Fruit fly (Drosophila melanogaster) whole organism, embryonic: ENCODE data around the gene Sgs5.

Experiments used
- CG12236 ChIP-seq: fragments of 200-800 bp; sonication (Bioruptor generic); optimal IDR thresholded peaks from 2 replicates; lab custom pipeline; 2016; ENCODE audit warnings: missing biosample characterization, missing genetic modification characterization
- CG12299 ChIP-seq: fragments of 200-800 bp; sonication (Bioruptor generic); optimal IDR thresholded peaks from 2 replicates; lab custom pipeline; 2018; ENCODE audit warnings: missing biosample characterization, mild to moderate bottlenecking, missing genetic modification characterization
- CG15696 ChIP-seq: fragments of 200-800 bp; sonication (Bioruptor generic); optimal IDR thresholded peaks from 2 replicates; lab custom pipeline; 2019; ENCODE audit warnings: missing biosample characterization, mild to moderate bottlenecking, missing genetic modification characterization, moderate library complexity
- CG16815 ChIP-seq: fragments of 200-800 bp; sonication (Bioruptor generic); optimal IDR thresholded peaks from 3 replicates; lab custom pipeline; 2017; ENCODE audit warnings: missing biosample characterization, mild to moderate bottlenecking, missing genetic modification characterization
- CG17359 ChIP-seq: fragments of 200-800 bp; sonication (Bioruptor generic); optimal IDR thresholded peaks from 3 replicates; lab custom pipeline; 2018; ENCODE audit warnings: missing biosample characterization, mild to moderate bottlenecking, missing genetic modification characterization, moderate library complexity
- CG18476 ChIP-seq: fragments of 200-800 bp; sonication (Bioruptor generic); optimal IDR thresholded peaks from 2 replicates; lab custom pipeline; 2016; ENCODE audit warnings: missing biosample characterization, mild to moderate bottlenecking, missing genetic modification characterization
- CG30403 ChIP-seq: fragments of 200-800 bp; sonication (Bioruptor generic); optimal IDR thresholded peaks from 3 replicates; lab custom pipeline; 2016; ENCODE audit warnings: missing biosample characterization, missing genetic modification characterization
- CG30431 ChIP-seq: fragments of 200-800 bp; sonication (Bioruptor generic); optimal IDR thresholded peaks from 2 replicates; lab custom pipeline; 2017; ENCODE audit warnings: missing biosample characterization, missing genetic modification characterization
- CG31388 ChIP-seq: fragments of 200-800 bp; sonication (Bioruptor generic); optimal IDR thresholded peaks from 2 replicates; lab custom pipeline; 2016; ENCODE audit warnings: missing biosample characterization, missing genetic modification characterization
- CG4282 ChIP-seq: fragments of 200-800 bp; sonication (Bioruptor generic); optimal IDR thresholded peaks from 2 replicates; lab custom pipeline; 2016; ENCODE audit warnings: missing biosample characterization, missing genetic modification characterization
- CG43689 ChIP-seq: fragments of 200-800 bp; sonication (Bioruptor generic); IDR thresholded peaks from 2 replicates; pipeline ENCODE4 v1.3.6; 2022; ENCODE audit warnings: missing biosample characterization, missing genetic modification characterization
- CG6254 ChIP-seq: fragments of 200-800 bp; sonication (Bioruptor generic); optimal IDR thresholded peaks from 3 replicates; lab custom pipeline; 2017; ENCODE audit warnings: mild to moderate bottlenecking, missing biosample characterization, missing genetic modification reagents, missing genetic modification characterization
- CG6813 ChIP-seq: fragments of 200-800 bp; sonication (Bioruptor generic); optimal IDR thresholded peaks from 2 replicates; lab custom pipeline; 2017; ENCODE audit warnings: missing biosample characterization, missing genetic modification characterization, mild to moderate bottlenecking, moderate library complexity, missing genetic modification reagents
- CG6854 ChIP-seq: fragments of 200-800 bp; sonication (Bioruptor generic); optimal IDR thresholded peaks from 3 replicates; lab custom pipeline; 2017; ENCODE audit warnings: missing biosample characterization, mild to moderate bottlenecking, missing genetic modification characterization
- CG7357 ChIP-seq: fragments of 200-800 bp; sonication (Bioruptor generic); IDR thresholded peaks from 3 replicates; pipeline ENCODE4 v1.3.6; 2022; ENCODE audit warnings: missing biosample characterization, missing genetic modification characterization
- CHES-1-like ChIP-seq: fragments of 200-800 bp; sonication (Bioruptor generic); optimal IDR thresholded peaks from 2 replicates; lab custom pipeline; 2016; ENCODE audit warnings: missing biosample characterization, missing genetic modification characterization
- Dbx ChIP-seq: fragments of 200-800 bp; sonication (Bioruptor generic); IDR thresholded peaks from 3 replicates; pipeline ENCODE4 v1.3.6; 2022; ENCODE audit warnings: missing biosample characterization, missing genetic modification characterization
- ERR ChIP-seq: fragments of 200-800 bp; sonication (Bioruptor generic); optimal IDR thresholded peaks from 2 replicates; lab custom pipeline; 2016; ENCODE audit warnings: missing biosample characterization, missing genetic modification characterization
- Ets97D ChIP-seq: fragments of 200-800 bp; sonication (Bioruptor generic); optimal IDR thresholded peaks from 3 replicates; lab custom pipeline; 2016; ENCODE audit warnings: missing biosample characterization, missing genetic modification characterization
- HLHmδ ChIP-seq: fragments of 200-800 bp; sonication (Bioruptor generic); optimal IDR thresholded peaks from 2 replicates; lab custom pipeline; 2018; ENCODE audit warnings: missing biosample characterization, mild to moderate bottlenecking, missing genetic modification characterization, moderate library complexity
- HmgD ChIP-seq: fragments of 200-800 bp; sonication (Bioruptor generic); optimal IDR thresholded peaks from 3 replicates; lab custom pipeline; 2016; ENCODE audit warnings: missing biosample characterization, missing genetic modification characterization
- HmgZ ChIP-seq: fragments of 200-800 bp; sonication (Bioruptor generic); optimal IDR thresholded peaks from 2 replicates; lab custom pipeline; 2018; ENCODE audit warnings: missing biosample characterization, mild to moderate bottlenecking, missing genetic modification characterization
- Mes4 ChIP-seq: fragments of 200-800 bp; sonication (Bioruptor generic); optimal IDR thresholded peaks from 2 replicates; lab custom pipeline; 2016; ENCODE audit warnings: missing biosample characterization, missing genetic modification characterization
- NC2α ChIP-seq: fragments of 200-800 bp; sonication (Bioruptor generic); optimal IDR thresholded peaks from 2 replicates; lab custom pipeline; 2016; ENCODE audit warnings: missing biosample characterization, missing genetic modification characterization
- NK7.1 ChIP-seq: fragments of 200-800 bp; sonication (Bioruptor generic); optimal IDR thresholded peaks from 3 replicates; lab custom pipeline; 2016; ENCODE audit warnings: missing biosample characterization, missing genetic modification characterization
- Oaz ChIP-seq: fragments of 200-800 bp; sonication (Bioruptor generic); IDR thresholded peaks from 2 replicates; pipeline ENCODE4 v1.3.6; 2022; ENCODE audit warnings: missing biosample characterization, missing genetic modification characterization
- Opbp ChIP-seq: fragments of 200-800 bp; sonication (Bioruptor generic); IDR thresholded peaks from 3 replicates; pipeline ENCODE4 v1.3.6; 2022; ENCODE audit warnings: missing biosample characterization, missing genetic modification characterization; ENCODE audit not compliant: partially characterized antibody
- Ptx1 ChIP-seq: fragments of 200-800 bp; sonication (Bioruptor generic); IDR thresholded peaks from 2 replicates; pipeline ENCODE4 v1.3.6; 2022; ENCODE audit warnings: missing biosample characterization, missing genetic modification characterization
- Side ChIP-seq: fragments of 200-800 bp; sonication (Bioruptor generic); optimal IDR thresholded peaks from 2 replicates; lab custom pipeline; 2016; ENCODE audit warnings: missing biosample characterization, missing genetic modification characterization
- Vsx1 ChIP-seq: fragments of 200-800 bp; sonication (Bioruptor generic); optimal IDR thresholded peaks from 2 replicates; lab custom pipeline; 2017; ENCODE audit warnings: missing biosample characterization, mild to moderate bottlenecking, missing genetic modification characterization, missing genetic modification reagents
- ac ChIP-seq: fragments of 200-800 bp; sonication (Bioruptor generic); optimal IDR thresholded peaks from 3 replicates; lab custom pipeline; 2017; ENCODE audit warnings: missing biosample characterization, mild to moderate bottlenecking, missing genetic modification characterization
- ato ChIP-seq: fragments of 200-800 bp; sonication (Bioruptor generic); IDR thresholded peaks from 2 replicates; pipeline ENCODE4 v1.3.6; 2022; ENCODE audit warnings: missing biosample characterization, missing genetic modification characterization; ENCODE audit not compliant: partially characterized antibody
- bab2 ChIP-seq: fragments of 200-800 bp; sonication (Bioruptor generic); optimal IDR thresholded peaks from 2 replicates; lab custom pipeline; 2016; ENCODE audit warnings: missing biosample characterization, missing genetic modification characterization
- bcd ChIP-seq: fragments of 200-800 bp; sonication (Bioruptor generic); optimal IDR thresholded peaks from 2 replicates; lab custom pipeline; 2017; ENCODE audit warnings: missing biosample characterization, mild to moderate bottlenecking, missing genetic modification characterization
- bowl ChIP-seq: fragments of 200-800 bp; sonication (Bioruptor generic); IDR thresholded peaks from 2 replicates; pipeline ENCODE4 v1.3.6; 2022; ENCODE audit warnings: missing biosample characterization, missing genetic modification characterization
- ci ChIP-seq: fragments of 200-800 bp; sonication (Bioruptor generic); IDR thresholded peaks from 3 replicates; pipeline ENCODE4 v1.3.6; 2022; ENCODE audit warnings: missing biosample characterization, missing genetic modification characterization
- danr ChIP-seq: fragments of 200-800 bp; sonication (Bioruptor generic); IDR thresholded peaks from 2 replicates; pipeline ENCODE4 v1.3.6; 2022; ENCODE audit warnings: missing biosample characterization, missing genetic modification characterization
- dm ChIP-seq: fragments of 200-800 bp; sonication (Bioruptor generic); optimal IDR thresholded peaks from 3 replicates; lab custom pipeline; 2016; ENCODE audit warnings: missing biosample characterization, missing genetic modification characterization
- emc ChIP-seq: fragments of 200-800 bp; sonication (Bioruptor generic); optimal IDR thresholded peaks from 2 replicates; lab custom pipeline; 2016; ENCODE audit warnings: missing biosample characterization, missing genetic modification characterization
- ems ChIP-seq: fragments of 200-800 bp; sonication (Bioruptor generic); optimal IDR thresholded peaks from 3 replicates; lab custom pipeline; 2016; ENCODE audit warnings: missing biosample characterization, missing genetic modification characterization
- eve ChIP-seq, 2 experiments: fragments of >200 bp; optimal IDR thresholded peaks; 2 replicates each; lab custom pipeline; 2017; ENCODE audit warnings: missing biosample characterization in 2 of 2, missing genetic modification characterization in 2 of 2
- ewg ChIP-seq: fragments of 200-800 bp; sonication (Bioruptor generic); optimal IDR thresholded peaks from 3 replicates; lab custom pipeline; 2017; ENCODE audit warnings: mild to moderate bottlenecking, missing biosample characterization, missing genetic modification reagents, missing genetic modification characterization
- hbn ChIP-seq: fragments of 200-800 bp; sonication (Bioruptor generic); IDR thresholded peaks from 2 replicates; pipeline ENCODE4 v1.3.6; 2022; ENCODE audit warnings: missing biosample characterization, missing genetic modification characterization; ENCODE audit not compliant: partially characterized antibody
- klu ChIP-seq: fragments of 200-800 bp; sonication (Bioruptor generic); IDR thresholded peaks from 2 replicates; pipeline ENCODE4 v1.3.6; 2022; ENCODE audit warnings: missing biosample characterization, missing genetic modification characterization
- lilli ChIP-seq: fragments of 200-800 bp; sonication (Bioruptor generic); optimal IDR thresholded peaks from 3 replicates; lab custom pipeline; 2016; ENCODE audit warnings: missing biosample characterization, missing genetic modification characterization
- pan ChIP-seq, 4 experiments: fragments of >200 bp in 3 of 4; fragments of 200-800 bp in 1 of 4; sonication (Bioruptor generic) in 1 of 4; optimal IDR thresholded peaks in 3 of 4; IDR thresholded peaks in 1 of 4; 2 replicates each; pipeline versions ENCODE4 v1.3.6 to Lab custom; 2017 to 2022; ENCODE audit warnings: missing biosample characterization in 2 of 4, missing genetic modification characterization in 2 of 4, mixed read lengths in 1 of 4
- ranshi ChIP-seq: fragments of 200-800 bp; sonication (Bioruptor generic); IDR thresholded peaks from 2 replicates; pipeline ENCODE4 v1.3.6; 2022; ENCODE audit warnings: missing biosample characterization, missing genetic modification characterization
- shn ChIP-seq: fragments of 200-800 bp; sonication (Bioruptor generic); optimal IDR thresholded peaks from 3 replicates; lab custom pipeline; 2016; ENCODE audit warnings: missing biosample characterization, missing genetic modification characterization
- trem ChIP-seq: fragments of 200-800 bp; optimal IDR thresholded peaks from 3 replicates; lab custom pipeline; 2019; ENCODE audit warnings: missing biosample characterization, mild to moderate bottlenecking, missing genetic modification characterization, moderate library complexity
- tup ChIP-seq: fragments of 200-800 bp; sonication (Bioruptor generic); optimal IDR thresholded peaks from 2 replicates; lab custom pipeline; 2016; ENCODE audit warnings: missing biosample characterization, mild to moderate bottlenecking, missing genetic modification characterization, moderate library complexity

Sgs5 gene

dm6 chr3R:17550827-17551468, 44.2 kb upstream of the Sgs5 start (continued):
- no peak for TF ChIP-seq Mes4 (GFP tag; lab: Kevin White, UChicago)
- peak; percentile 44 for TF ChIP-seq CG30403
- TF ChIP-seq bab2 (GFP tag; lab: Kevin White, UChicago) = peak; percentile 57
- peak; percentile 50 for TF ChIP-seq CG17359 (tag; lab: Kevin White, UChicago)
- TF ChIP-seq Side = no peak
- TF ChIP-seq ato (GFP tag; lab: Robert Waterston, UW) = no peak
- TF ChIP-seq Oaz (GFP tag; lab: Robert Waterston, UW) = no peak
- no peak for TF ChIP-seq CHES-1-like (GFP tag; lab: Kevin White, UChicago)
- TF ChIP-seq Ets97D (GFP tag; lab: Kevin White, UChicago) = no peak
- no peak for TF ChIP-seq dm (GFP tag; lab: Kevin White, UChicago)
- TF ChIP-seq ranshi = no peak; the same call in 1 of the 2 replicates
- peak; percentile 40 for TF ChIP-seq CG6813 (GFP tag; lab: Kevin White, UChicago)
- TF ChIP-seq bowl = no peak
- peak; percentile 49 for TF ChIP-seq ewg
- TF ChIP-seq ems (GFP tag; lab: Kevin White, UChicago) = peak; percentile 13
- no peak for TF ChIP-seq CG12299 (tag; lab: Kevin White, UChicago)
- 0 out of 2 replicates have a peak, but pooled peaks have one; percentile 18 for TF ChIP-seq Ptx1
- TF ChIP-seq CG15696 = peak; percentile 58
- TF ChIP-seq CG30431 (GFP tag; lab: Kevin White, UChicago) = peak; percentile 26
- no peak for TF ChIP-seq emc (GFP tag; lab: Kevin White, UChicago)
- TF ChIP-seq ERR = no peak
- TF ChIP-seq lilli = peak; percentile 39
- TF ChIP-seq danr (GFP tag; lab: Robert Waterston, UW) = no peak
- no peak for TF ChIP-seq CG31388 (GFP tag; lab: Kevin White, UChicago)
- no peak for TF ChIP-seq HmgZ (tag; lab: Kevin White, UChicago)
- TF ChIP-seq CG4282 (GFP tag; lab: Kevin White, UChicago) = no peak
- TF ChIP-seq Vsx1 = no peak
- TF ChIP-seq CG43689 (GFP tag; lab: Robert Waterston, UW) = no peak
- no peak for TF ChIP-seq eve (GFP tag; optimal IDR thresholded peaks at IDR 0.05; lab: Kevin White, UChicago)
- TF ChIP-seq CG18476 (GFP tag; lab: Kevin White, UChicago) = peak; percentile 26
- no peak for TF ChIP-seq shn
- no peak for TF ChIP-seq NK7.1 (GFP tag; lab: Kevin White, UChicago)
- no peak for TF ChIP-seq tup (GFP tag; lab: Kevin White, UChicago)
- TF ChIP-seq HLHmδ (GFP tag; lab: Kevin White, UChicago) = no peak
- TF ChIP-seq HmgD (GFP tag; lab: Kevin White, UChicago) = no peak
- peak; percentile 58 for TF ChIP-seq trem (tag; lab: Kevin White, UChicago)
- TF ChIP-seq CG16815 (GFP tag; lab: Kevin White, UChicago) = peak; percentile 51
- TF ChIP-seq NC2α (GFP tag; lab: Kevin White, UChicago) = peak; percentile 8
- TF ChIP-seq CG12236 (GFP tag; lab: Kevin White, UChicago) = no peak
- TF ChIP-seq Dbx (GFP tag; lab: Robert Waterston, UW) = no peak
- TF ChIP-seq pan (optimal IDR thresholded peaks at IDR 0.05; lab: Kevin White, UChicago) = no peak
- TF ChIP-seq pan (GFP tag; optimal IDR thresholded peaks at IDR 0.05 in 1 of 2, IDR thresholded peaks at IDR 0.05 in 1 of 2) = peak in 1 of 2 experiments; percentile 17
- TF ChIP-seq CG7357 (GFP tag; lab: Robert Waterston, UW) = no peak
- TF ChIP-seq hbn (GFP tag; lab: Robert Waterston, UW) = no peak
- TF ChIP-seq Opbp (GFP tag; lab: Robert Waterston, UW) = no peak
- TF ChIP-seq bcd (GFP tag; lab: Kevin White, UChicago) = no peak
- peak; percentile 62 for TF ChIP-seq CG6254 (GFP tag; lab: Kevin White, UChicago)
- no peak for TF ChIP-seq klu (GFP tag; lab: Robert Waterston, UW)
- no peak for TF ChIP-seq CG6854 (GFP tag; lab: Kevin White, UChicago)
- peak; percentile 67; the same call in 2 of the 3 replicates for TF ChIP-seq ci
- TF ChIP-seq ac (GFP tag; lab: Kevin White, UChicago) = peak; percentile 27
